Worm (Caenorhabditis elegans) whole organism, young adult: Measurements from ENCODE around the gene gplb-1.

Experiments used
- B0336.3 ChIP-seq: fragments of 200-800 bp; sonication (Bioruptor generic); IDR thresholded peaks from 2 replicates; pipeline ENCODE4 v1.3.6; 2022; ENCODE audit warnings: missing genetic modification characterization, missing compliant biosample characterization
- F33H1.4 ChIP-seq: fragments of 200-800 bp; sonication (Bioruptor generic); IDR thresholded peaks from 2 replicates; pipeline ENCODE4 v1.3.6; 2022; ENCODE audit warnings: missing genetic modification reagents, missing genetic modification characterization, missing compliant biosample characterization
- F57C9.4 ChIP-seq: sonication (generic microtip); optimal IDR thresholded peaks from 2 replicates; lab custom pipeline; 2017; ENCODE audit warnings: mild to moderate bottlenecking, missing genetic modification characterization, missing compliant biosample characterization
- attf-6 ChIP-seq: fragments of 200-800 bp; sonication (Bioruptor generic); IDR thresholded peaks from 2 replicates; pipeline ENCODE4 v1.3.6; 2022; ENCODE audit warnings: missing genetic modification reagents, missing genetic modification characterization, missing compliant biosample characterization
- cebp-1 ChIP-seq, 2 experiments: fragments of 200-800 bp in 1 of 2; sonication (Bioruptor generic) in 1 of 2; sonication (generic microtip) in 1 of 2; IDR thresholded peaks in 1 of 2; optimal IDR thresholded peaks in 1 of 2; 2 replicates each; pipeline versions ENCODE4 v1.3.6 to Lab custom; 2017 to 2022; ENCODE audit warnings: missing compliant biosample characterization in 2 of 2, missing genetic modification characterization in 2 of 2, mild to moderate bottlenecking in 1 of 2, missing genetic modification reagents in 1 of 2, moderate library complexity in 1 of 2
- ceh-40 ChIP-seq: fragments of 200-800 bp; sonication (Bioruptor generic); IDR thresholded peaks from 2 replicates; pipeline ENCODE4 v1.3.6; 2022; ENCODE audit warnings: missing genetic modification characterization, missing compliant biosample characterization
- dpff-1 ChIP-seq: sonication (generic microtip); optimal IDR thresholded peaks from 2 replicates; lab custom pipeline; 2017; ENCODE audit warnings: mild to moderate bottlenecking, missing genetic modification characterization, missing compliant biosample characterization
- lin-54 ChIP-seq: fragments of 200-800 bp; sonication (Bioruptor generic); optimal IDR thresholded peaks from 2 replicates; lab custom pipeline; 2018; ENCODE audit warnings: mild to moderate bottlenecking, missing genetic modification characterization, missing compliant biosample characterization
- madf-8 ChIP-seq: fragments of 200-800 bp; sonication (Bioruptor generic); conservative IDR thresholded peaks from 2 replicates; pipeline ENCODE4 v1.3.6; 2022; ENCODE audit warnings: missing genetic modification reagents, missing genetic modification characterization, missing compliant biosample characterization
- nhr-120 ChIP-seq: fragments of 200-800 bp; sonication (Bioruptor generic); IDR thresholded peaks from 2 replicates; pipeline ENCODE4 v1.3.6; 2022; ENCODE audit warnings: missing genetic modification characterization, missing compliant biosample characterization
- pbrm-1 ChIP-seq: fragments of 200-800 bp; sonication (Bioruptor generic); IDR thresholded peaks from 2 replicates; pipeline ENCODE4 v1.3.6; 2022; ENCODE audit warnings: missing genetic modification reagents, missing genetic modification characterization, missing compliant biosample characterization
- snpc-3.4 ChIP-seq: sonication (generic microtip); optimal IDR thresholded peaks from 2 replicates; lab custom pipeline; 2017; ENCODE audit warnings: missing genetic modification characterization, mild to moderate bottlenecking, missing compliant biosample characterization, antibody characterized with exemption, moderate library complexity, missing genotype, missing genetic modification reagents
- snpc-4 ChIP-seq, 5 experiments: fragments of 150-350 bp in 1 of 5; sonication (generic microtip) in 4 of 5; optimal IDR thresholded peaks; 2 replicates each; lab custom pipeline; 2014 to 2018; ENCODE audit warnings: missing genetic modification characterization in 5 of 5, missing biosample characterization in 3 of 5, antibody characterized with exemption in 2 of 5, mild to moderate bottlenecking in 2 of 5, missing compliant biosample characterization in 2 of 5, missing genotype in 2 of 5, moderate library complexity in 2 of 5, missing genetic modification reagents in 1 of 5
- unc-62 ChIP-seq: fragments of 150-350 bp; optimal IDR thresholded peaks from 2 replicates; lab custom pipeline; 2014; ENCODE audit warnings: missing biosample characterization, missing genetic modification reagents, missing genetic modification characterization
- xnd-1 ChIP-seq: sonication (generic microtip); optimal IDR thresholded peaks from 2 replicates; lab custom pipeline; 2016; ENCODE audit warnings: missing genotype, missing genetic modification reagents, missing genetic modification characterization, missing compliant biosample characterization
- ztf-3 ChIP-seq: fragments of 200-800 bp; sonication (Bioruptor generic); optimal IDR thresholded peaks from 2 replicates; lab custom pipeline; 2018; ENCODE audit warnings: mild to moderate bottlenecking, missing genetic modification characterization, missing compliant biosample characterization

gplb-1 gene

DNA sequence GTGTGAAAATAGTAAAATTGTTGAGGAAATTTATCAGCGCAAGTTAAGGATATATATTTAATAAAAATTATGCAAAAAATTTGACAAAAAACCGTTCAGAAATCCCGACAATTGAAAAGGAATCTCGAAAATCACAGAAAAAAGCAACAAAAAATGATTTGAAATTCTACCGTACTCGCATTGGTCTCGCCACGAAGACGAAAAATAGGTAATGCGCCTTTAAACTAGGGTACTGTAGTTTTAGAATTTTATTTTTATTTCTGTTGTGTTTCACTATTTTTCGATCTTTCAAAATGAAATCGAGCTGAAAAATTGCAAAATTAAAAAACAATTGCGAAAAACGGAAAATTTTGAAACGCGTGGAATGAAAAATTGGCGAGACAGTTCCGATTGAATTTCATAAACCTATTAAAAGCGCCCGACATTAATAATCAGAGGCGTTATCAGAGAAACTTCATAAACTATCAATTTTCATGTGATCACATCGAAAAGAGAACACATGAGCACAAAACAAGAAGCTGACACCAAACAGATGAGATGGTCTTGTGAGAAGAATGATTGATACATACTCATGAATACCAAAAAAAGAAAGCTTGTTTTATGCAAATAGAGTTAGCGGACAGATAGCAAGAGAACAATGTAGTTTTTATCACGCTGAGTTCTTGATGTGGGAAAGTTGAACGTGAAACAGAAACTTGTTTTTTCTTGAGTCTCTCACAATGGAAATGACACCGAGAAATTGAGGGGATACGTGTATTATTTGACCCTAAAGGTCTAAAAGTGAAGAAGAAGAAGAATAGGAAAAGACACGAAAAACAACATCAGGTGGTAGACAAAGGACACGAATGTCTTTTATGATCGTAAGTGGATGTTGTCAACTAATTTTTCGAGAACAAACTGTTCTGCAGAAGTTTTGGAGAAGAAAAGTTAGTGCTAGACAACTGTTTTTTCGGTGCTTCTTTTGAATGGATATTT, 45.9 kb downstream of the gplb-1 start (continued):
- TF ChIP-seq ztf-3 = no peak
- no peak for TF ChIP-seq ceh-40 (GFP tag; lab: Robert Waterston, UW)
- no peak for TF ChIP-seq dpff-1 (tag; lab: Kevin White, UChicago)
- peak; percentile 79 for TF ChIP-seq xnd-1 (tag; lab: Kevin White, UChicago)
- TF ChIP-seq B0336.3 (GFP tag; lab: Robert Waterston, UW) = no peak
- no peak for TF ChIP-seq attf-6 (GFP tag; lab: Robert Waterston, UW)
- TF ChIP-seq cebp-1 (GFP tag; IDR thresholded peaks at IDR 0.05; lab: Robert Waterston, UW) = peak; percentile 30; the same call in 1 of the 2 replicates
- peak; percentile 62 for TF ChIP-seq cebp-1 (tag; optimal IDR thresholded peaks at IDR 0.05; lab: Kevin White, UChicago)
- TF ChIP-seq pbrm-1 (GFP tag; lab: Robert Waterston, UW) = 0 out of 2 replicates have a peak, but pooled peaks have one; percentile 8
- TF ChIP-seq F33H1.4 (GFP tag; lab: Robert Waterston, UW) = peak; percentile 86
- peak; percentile 42 for TF ChIP-seq snpc-3.4 (tag; lab: Kevin White, UChicago)
- no peak for TF ChIP-seq nhr-120 (GFP tag; lab: Robert Waterston, UW)
- TF ChIP-seq madf-8 (GFP tag; lab: Robert Waterston, UW) = peak; percentile 64
- no peak for TF ChIP-seq snpc-4 (GFP tag; optimal IDR thresholded peaks at IDR 0.05; lab: Kevin White, UChicago)
- TF ChIP-seq snpc-4 (tag; optimal IDR thresholded peaks at IDR 0.05; lab: Kevin White, UChicago) = peak in 3 of 4 experiments; percentile 42 to 69 (median 65)
- peak; percentile 65 for TF ChIP-seq unc-62 (GFP tag; lab: Kevin White, UChicago)
- peak; percentile 52 for TF ChIP-seq lin-54
- TF ChIP-seq F57C9.4 = no peak
- TF ChIP-seq, all 124 proteins: peak for 18
